Fruit fly (Drosophila melanogaster) whole organism, embryonic: ENCODE measurements around the gene POLDIP2.

Experiments used
- Antp ChIP-seq: fragments of 200-800 bp; sonication (Bioruptor generic); optimal IDR thresholded peaks from 3 replicates; lab custom pipeline; 2016; ENCODE audit warnings: missing biosample characterization, missing genetic modification characterization
- Bdp1 ChIP-seq: fragments of 200-800 bp; sonication (Bioruptor generic); optimal IDR thresholded peaks from 3 replicates; lab custom pipeline; 2016; ENCODE audit warnings: missing biosample characterization, missing genetic modification characterization
- BtbVII ChIP-seq: fragments of 200-800 bp; sonication (Bioruptor generic); optimal IDR thresholded peaks from 3 replicates; lab custom pipeline; 2017; ENCODE audit warnings: missing biosample characterization, mild to moderate bottlenecking, missing genetic modification characterization
- CG10543 ChIP-seq: fragments of 200-800 bp; sonication (Bioruptor generic); optimal IDR thresholded peaks from 3 replicates; lab custom pipeline; 2017; ENCODE audit warnings: missing biosample characterization, mild to moderate bottlenecking, missing genetic modification characterization, moderate library complexity
- CG11695 ChIP-seq: fragments of 200-800 bp; sonication (Bioruptor generic); IDR thresholded peaks from 3 replicates; pipeline ENCODE4 v1.3.6; 2022; ENCODE audit warnings: missing biosample characterization, missing genetic modification characterization
- CG12299 ChIP-seq: fragments of 200-800 bp; sonication (Bioruptor generic); optimal IDR thresholded peaks from 2 replicates; lab custom pipeline; 2018; ENCODE audit warnings: missing biosample characterization, mild to moderate bottlenecking, missing genetic modification characterization
- CG15696 ChIP-seq: fragments of 200-800 bp; sonication (Bioruptor generic); optimal IDR thresholded peaks from 2 replicates; lab custom pipeline; 2019; ENCODE audit warnings: missing biosample characterization, mild to moderate bottlenecking, missing genetic modification characterization, moderate library complexity
- CG1603 ChIP-seq: fragments of 200-800 bp; sonication (Bioruptor generic); optimal IDR thresholded peaks from 2 replicates; lab custom pipeline; 2019; ENCODE audit warnings: missing biosample characterization, mild to moderate bottlenecking, missing genetic modification characterization, moderate library complexity
- CG18599 ChIP-seq: fragments of 200-800 bp; sonication (Bioruptor generic); optimal IDR thresholded peaks from 3 replicates; lab custom pipeline; 2017; ENCODE audit warnings: missing biosample characterization, missing genetic modification characterization, mild to moderate bottlenecking, moderate library complexity, missing genetic modification reagents
- CG2199 ChIP-seq: fragments of 200-800 bp; sonication (Bioruptor generic); IDR thresholded peaks from 3 replicates; pipeline ENCODE4 v1.3.6; 2022; ENCODE audit warnings: missing biosample characterization, missing genetic modification characterization
- CG30020 ChIP-seq: fragments of 200-800 bp; optimal IDR thresholded peaks from 2 replicates; lab custom pipeline; 2019; ENCODE audit warnings: missing biosample characterization, mild to moderate bottlenecking, missing genetic modification characterization, moderate library complexity
- CG31224 ChIP-seq: fragments of 200-800 bp; sonication (Bioruptor generic); IDR thresholded peaks from 2 replicates; pipeline ENCODE4 v1.3.6; 2022; ENCODE audit warnings: missing biosample characterization, missing genetic modification characterization
- CG31388 ChIP-seq: fragments of 200-800 bp; sonication (Bioruptor generic); optimal IDR thresholded peaks from 2 replicates; lab custom pipeline; 2016; ENCODE audit warnings: missing biosample characterization, missing genetic modification characterization
- CG3726 ChIP-seq: fragments of 200-800 bp; sonication (Bioruptor generic); IDR thresholded peaks from 3 replicates; pipeline ENCODE4, ENCODE4 v1.3.6; 2022; ENCODE audit warnings: missing biosample characterization, missing genetic modification characterization
- CG4404 ChIP-seq: fragments of 200-800 bp; sonication (Bioruptor generic); IDR thresholded peaks from 2 replicates; pipeline ENCODE4 v1.3.6; 2022; ENCODE audit warnings: missing biosample characterization, missing genetic modification characterization
- CG6654 ChIP-seq: fragments of 200-800 bp; sonication (Bioruptor generic); optimal IDR thresholded peaks from 2 replicates; lab custom pipeline; 2017; ENCODE audit warnings: missing biosample characterization, mild to moderate bottlenecking, missing genetic modification characterization
- CG7271 ChIP-seq: fragments of 200-800 bp; sonication (Bioruptor generic); optimal IDR thresholded peaks from 2 replicates; lab custom pipeline; 2018; ENCODE audit warnings: missing biosample characterization, mild to moderate bottlenecking, missing genetic modification characterization, moderate library complexity
- CG7839 ChIP-seq: fragments of 200-800 bp; sonication (Bioruptor generic); optimal IDR thresholded peaks from 3 replicates; lab custom pipeline; 2018; ENCODE audit warnings: missing biosample characterization, mild to moderate bottlenecking, missing genetic modification characterization, moderate library complexity
- CG9609 ChIP-seq: fragments of 200-800 bp; sonication (Bioruptor generic); optimal IDR thresholded peaks from 3 replicates; lab custom pipeline; 2016; ENCODE audit warnings: missing biosample characterization, missing genetic modification characterization
- CG9727 ChIP-seq: fragments of 200-800 bp; sonication (Bioruptor generic); optimal IDR thresholded peaks from 3 replicates; lab custom pipeline; 2017; ENCODE audit warnings: missing biosample characterization, mild to moderate bottlenecking, missing genetic modification characterization
- Eip74EF ChIP-seq, 2 experiments: fragments of 200-800 bp in 1 of 2; fragments of >200 bp in 1 of 2; sonication (Bioruptor generic) in 1 of 2; optimal IDR thresholded peaks; 2 replicates each; lab custom pipeline; 2017 to 2019; ENCODE audit warnings: missing biosample characterization in 2 of 2, missing genetic modification characterization in 2 of 2, mild to moderate bottlenecking in 1 of 2, moderate library complexity in 1 of 2
- Gug ChIP-seq: fragments of 200-800 bp; sonication (Bioruptor generic); IDR thresholded peaks from 4 replicates; pipeline ENCODE4 v1.3.6; 2022; ENCODE audit warnings: missing biosample characterization, missing genetic modification characterization
- HLH54F ChIP-seq: fragments of 200-800 bp; sonication (Bioruptor generic); optimal IDR thresholded peaks from 3 replicates; lab custom pipeline; 2016; ENCODE audit warnings: missing biosample characterization, missing genetic modification characterization
- Hmx ChIP-seq: fragments of 200-800 bp; sonication (Bioruptor generic); optimal IDR thresholded peaks from 2 replicates; lab custom pipeline; 2016; ENCODE audit warnings: missing biosample characterization, missing genetic modification characterization
- MBD-R2 ChIP-seq: fragments of 200-800 bp; sonication (Bioruptor generic); IDR thresholded peaks from 2 replicates; pipeline ENCODE4 v1.3.6; 2022; ENCODE audit warnings: missing biosample characterization, missing genetic modification characterization
- Max ChIP-seq: fragments of 200-800 bp; sonication (Bioruptor generic); optimal IDR thresholded peaks from 2 replicates; lab custom pipeline; 2016; ENCODE audit warnings: missing biosample characterization, mild to moderate bottlenecking, missing genetic modification characterization
- Med ChIP-seq: fragments of 200-800 bp; sonication (Bioruptor generic); peaks from one replicate; lab custom pipeline; 2016; ENCODE audit warnings: missing biosample characterization, missing genetic modification characterization, mild to moderate bottlenecking, inconsistent platforms, moderate library complexity
- Myb ChIP-seq: fragments of 200-800 bp; sonication (Bioruptor generic); optimal IDR thresholded peaks from 2 replicates; lab custom pipeline; 2016; ENCODE audit warnings: missing biosample characterization, missing genetic modification characterization
- NC2α ChIP-seq: fragments of 200-800 bp; sonication (Bioruptor generic); optimal IDR thresholded peaks from 2 replicates; lab custom pipeline; 2016; ENCODE audit warnings: missing biosample characterization, missing genetic modification characterization
- Nf-YC ChIP-seq: fragments of 200-800 bp; optimal IDR thresholded peaks from 3 replicates; lab custom pipeline; 2019; ENCODE audit warnings: missing biosample characterization, mild to moderate bottlenecking, missing genetic modification characterization, moderate library complexity
- Oaz ChIP-seq: fragments of 200-800 bp; sonication (Bioruptor generic); IDR thresholded peaks from 2 replicates; pipeline ENCODE4 v1.3.6; 2022; ENCODE audit warnings: missing biosample characterization, missing genetic modification characterization
- Oli ChIP-seq: fragments of 200-800 bp; sonication (Bioruptor generic); optimal IDR thresholded peaks from 2 replicates; lab custom pipeline; 2018; ENCODE audit warnings: missing biosample characterization, mild to moderate bottlenecking, missing genetic modification characterization, moderate library complexity
- Ravus ChIP-seq: fragments of 200-800 bp; sonication (Bioruptor generic); IDR thresholded peaks from 2 replicates; pipeline ENCODE4 v1.3.6; 2022; ENCODE audit warnings: missing biosample characterization, missing genetic modification characterization
- Spps ChIP-seq: fragments of 200-800 bp; sonication (Bioruptor generic); optimal IDR thresholded peaks from 2 replicates; lab custom pipeline; 2018; ENCODE audit warnings: missing biosample characterization, mild to moderate bottlenecking, missing genetic modification characterization
- Sry-β ChIP-seq: fragments of 200-800 bp; sonication (Bioruptor generic); optimal IDR thresholded peaks from 2 replicates; lab custom pipeline; 2018; ENCODE audit warnings: missing biosample characterization, mild to moderate bottlenecking, missing genetic modification characterization, moderate library complexity
- Taf1 ChIP-seq: fragments of 200-800 bp; sonication (Bioruptor generic); IDR thresholded peaks from 2 replicates; pipeline ENCODE4 v1.3.6; 2022; ENCODE audit warnings: missing biosample characterization, missing genetic modification characterization
- Vsx1 ChIP-seq: fragments of 200-800 bp; sonication (Bioruptor generic); optimal IDR thresholded peaks from 2 replicates; lab custom pipeline; 2017; ENCODE audit warnings: missing biosample characterization, mild to moderate bottlenecking, missing genetic modification characterization, missing genetic modification reagents
- amos ChIP-seq: fragments of 200-800 bp; sonication (Bioruptor generic); IDR thresholded peaks from 2 replicates; pipeline ENCODE4 v1.3.6; 2022; ENCODE audit warnings: missing biosample characterization, missing genetic modification characterization; ENCODE audit not compliant: partially characterized antibody
- ap ChIP-seq: fragments of 200-800 bp; sonication (Bioruptor generic); IDR thresholded peaks from 2 replicates; pipeline ENCODE4 v1.3.6; 2022; ENCODE audit warnings: missing biosample characterization, missing genetic modification characterization
- ci ChIP-seq: fragments of 200-800 bp; sonication (Bioruptor generic); IDR thresholded peaks from 3 replicates; pipeline ENCODE4 v1.3.6; 2022; ENCODE audit warnings: missing biosample characterization, missing genetic modification characterization
- dpn ChIP-seq, 2 experiments: fragments of 200-800 bp; sonication (Bioruptor generic); optimal IDR thresholded peaks; 3 replicates each; lab custom pipeline; 2016; ENCODE audit warnings: missing biosample characterization in 2 of 2, missing genetic modification characterization in 2 of 2
- pita ChIP-seq: fragments of 200-800 bp; sonication (Bioruptor generic); optimal IDR thresholded peaks from 2 replicates; lab custom pipeline; 2017; ENCODE audit warnings: missing biosample characterization, mild to moderate bottlenecking, missing genetic modification characterization
- pnt ChIP-seq: fragments of 200-800 bp; sonication (Bioruptor generic); optimal IDR thresholded peaks from 3 replicates; lab custom pipeline; 2016; ENCODE audit warnings: missing biosample characterization, missing genetic modification characterization
- pum ChIP-seq: fragments of 200-800 bp; sonication (Bioruptor generic); optimal IDR thresholded peaks from 2 replicates; lab custom pipeline; 2016; ENCODE audit warnings: missing biosample characterization, missing genetic modification characterization
- rib ChIP-seq: fragments of 200-800 bp; sonication (Bioruptor generic); IDR thresholded peaks from 2 replicates; pipeline ENCODE4 v1.3.6; 2022; ENCODE audit warnings: missing biosample characterization, missing genetic modification characterization
- run ChIP-seq: fragments of 200-800 bp; sonication (Bioruptor generic); optimal IDR thresholded peaks from 3 replicates; lab custom pipeline; 2018; ENCODE audit warnings: missing biosample characterization, mild to moderate bottlenecking, missing genetic modification characterization
- sima ChIP-seq: fragments of 200-800 bp; sonication (Bioruptor generic); optimal IDR thresholded peaks from 2 replicates; lab custom pipeline; 2016; ENCODE audit warnings: missing biosample characterization, missing genetic modification characterization
- stc ChIP-seq: fragments of 200-800 bp; sonication (Bioruptor generic); IDR thresholded peaks from 2 replicates; pipeline ENCODE4 v1.3.6; 2022; ENCODE audit warnings: missing biosample characterization, missing genetic modification characterization
- tio ChIP-seq: fragments of 200-800 bp; sonication (Bioruptor generic); optimal IDR thresholded peaks from 2 replicates; lab custom pipeline; 2017; ENCODE audit warnings: missing biosample characterization, missing genetic modification characterization, inconsistent platforms
- twi ChIP-seq: fragments of 200-800 bp; optimal IDR thresholded peaks from 2 replicates; lab custom pipeline; 2019; ENCODE audit warnings: missing biosample characterization, mild to moderate bottlenecking, missing genetic modification characterization, moderate library complexity
- wdn ChIP-seq: fragments of 200-800 bp; sonication (Bioruptor generic); IDR thresholded peaks from 2 replicates; pipeline ENCODE4 v1.3.6; 2022; ENCODE audit warnings: missing biosample characterization, missing genetic modification characterization

Gene POLDIP2

DNA sequence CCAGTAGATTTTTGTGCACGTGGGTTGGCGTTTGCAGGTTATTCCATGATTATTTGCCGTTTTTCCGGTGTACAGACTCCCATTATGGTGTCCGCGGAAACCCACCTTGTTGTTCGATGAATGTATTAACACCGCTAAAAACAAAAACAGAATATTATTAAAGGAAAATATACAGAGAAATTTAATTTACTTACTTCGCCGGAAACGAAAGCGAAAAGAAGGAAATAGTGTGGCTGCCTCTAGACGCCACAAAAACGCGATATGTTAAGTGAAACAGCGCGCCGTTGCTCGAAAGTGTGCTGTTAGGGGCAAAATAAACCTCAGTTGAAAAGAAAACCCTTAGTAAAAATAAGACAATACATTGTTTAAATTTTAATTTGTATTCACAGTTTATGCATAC, 703 bp upstream of the POLDIP2 start, which contains the start of gene RpL35A (continued):
- TF ChIP-seq stc (GFP tag; lab: Robert Waterston, UW), result peak; percentile 69
- peak in 1 of 2 experiments; percentile 73 for TF ChIP-seq Eip74EF (GFP tag; optimal IDR thresholded peaks at IDR 0.05; lab: Kevin White, UChicago)
- peak; percentile 65 for TF ChIP-seq CG7839
- peak; percentile 80 for TF ChIP-seq CG10543 (GFP tag; lab: Kevin White, UChicago)
- TF ChIP-seq CG11695 (GFP tag; lab: Robert Waterston, UW), result 0 out of 3 replicates have a peak, but pooled peaks have one; percentile 35
- TF ChIP-seq NC2α, result peak; percentile 15
- TF ChIP-seq pum (GFP tag; lab: Kevin White, UChicago), result peak; percentile 30
- peak; percentile 55 for TF ChIP-seq CG6654 (GFP tag; lab: Kevin White, UChicago)
- TF ChIP-seq BtbVII (GFP tag; lab: Kevin White, UChicago), result peak; percentile 87
- peak; percentile 32; the same call in 1 of the 2 replicates for TF ChIP-seq ap
- TF ChIP-seq Taf1, result no peak
- TF ChIP-seq CG30020, result peak; percentile 47
- TF ChIP-seq MBD-R2, result peak; percentile 32; the same call in 1 of the 2 replicates
- peak; percentile 43 for TF ChIP-seq Oli (tag; lab: Kevin White, UChicago)
- peak in 1 of 2 experiments; percentile 71 for TF ChIP-seq dpn (GFP tag; optimal IDR thresholded peaks at IDR 0.05; lab: Kevin White, UChicago)
- peak; percentile 94 for TF ChIP-seq ci (GFP tag; lab: Robert Waterston, UW)
- no peak for TF ChIP-seq CG4404 (GFP tag; lab: Robert Waterston, UW)
- no peak for TF ChIP-seq CG31224 (GFP tag; lab: Robert Waterston, UW)
- TF ChIP-seq sima, result peak; percentile 12
- no peak for TF ChIP-seq tio (GFP tag; lab: Kevin White, UChicago)
- peak; percentile 38 for TF ChIP-seq CG31388
- TF ChIP-seq Vsx1 (GFP tag; lab: Kevin White, UChicago), result no peak
- peak; percentile 55 for TF ChIP-seq Bdp1
- TF ChIP-seq Antp (GFP tag; lab: Kevin White, UChicago), result no peak
- peak; percentile 92 for TF ChIP-seq CG7271 (tag; lab: Kevin White, UChicago)
- TF ChIP-seq twi (tag; lab: Kevin White, UChicago), result peak; percentile 46
- peak; percentile 36; the same call in 1 of the 2 replicates for TF ChIP-seq wdn (GFP tag; lab: Robert Waterston, UW)
- no peak for TF ChIP-seq Sry-β (GFP tag; lab: Kevin White, UChicago)
- TF ChIP-seq Hmx (GFP tag; lab: Kevin White, UChicago), result no peak
- no peak for TF ChIP-seq rib (GFP tag; lab: Robert Waterston, UW)
- no peak for TF ChIP-seq CG2199
- TF ChIP-seq Spps (tag; lab: Kevin White, UChicago), result peak; percentile 50
- TF ChIP-seq Nf-YC, result peak; percentile 68
- peak; percentile 70 for TF ChIP-seq Max (GFP tag; lab: Kevin White, UChicago)
- peak; percentile 79 for TF ChIP-seq CG18599 (GFP tag; lab: Kevin White, UChicago)
- TF ChIP-seq CG3726 (GFP tag; lab: Robert Waterston, UW), result no peak
- no peak for TF ChIP-seq HLH54F (GFP tag; lab: Kevin White, UChicago)
- no peak for TF ChIP-seq Ravus
- no peak for TF ChIP-seq Gug (GFP tag; lab: Robert Waterston, UW)
- no peak for TF ChIP-seq CG15696
- TF ChIP-seq run, result peak; percentile 24
- no peak; the same call in 1 of the 2 replicates for TF ChIP-seq amos
- TF ChIP-seq Med (GFP tag; lab: Kevin White, UChicago), result peak; percentile 98
- TF ChIP-seq pnt, result no peak
- TF ChIP-seq Oaz (GFP tag; lab: Robert Waterston, UW), result no peak
- no peak for TF ChIP-seq pita (GFP tag; lab: Kevin White, UChicago)
- TF ChIP-seq CG12299 (tag; lab: Kevin White, UChicago), result peak; percentile 77
- TF ChIP-seq CG1603 (tag; lab: Kevin White, UChicago), result peak; percentile 73
- peak; percentile 83 for TF ChIP-seq CG9727
- TF ChIP-seq CG9609 (GFP tag; lab: Kevin White, UChicago), result peak; percentile 50
- peak; percentile 46 for TF ChIP-seq Myb (GFP tag; lab: Kevin White, UChicago)
